Worm (Caenorhabditis elegans) whole organism, early embryonic: Measurements from ENCODE around the gene srxa-10.

Source experiments
- B0310.2 ChIP-seq: sonication (generic microtip); optimal IDR thresholded peaks from 2 replicates; lab custom pipeline; 2016; ENCODE audit warnings: mild to moderate bottlenecking, missing genetic modification characterization, missing compliant biosample characterization
- F13C5.2 ChIP-seq: sonication (generic microtip); optimal IDR thresholded peaks from 2 replicates; lab custom pipeline; 2017; ENCODE audit warnings: mild to moderate bottlenecking, missing genetic modification characterization, inconsistent platforms, missing compliant biosample characterization
- ama-1 ChIP-seq: fragments of 150-350 bp; optimal IDR thresholded peaks from 2 replicates; lab custom pipeline; 2014
- ceh-13 ChIP-seq: fragments of 200-800 bp; sonication (Bioruptor generic); optimal IDR thresholded peaks from 2 replicates; lab custom pipeline; 2018; ENCODE audit warnings: mild to moderate bottlenecking, missing genetic modification characterization, missing compliant biosample characterization
- ets-7 ChIP-seq: sonication (generic microtip); optimal IDR thresholded peaks from 2 replicates; lab custom pipeline; 2016; ENCODE audit warnings: missing genotype, missing genetic modification characterization, missing compliant biosample characterization
- flt-1 ChIP-seq: fragments of 200-800 bp; sonication (Bioruptor generic); IDR thresholded peaks from 2 replicates; pipeline ENCODE4 v1.3.6; 2022; ENCODE audit warnings: missing genetic modification characterization, missing compliant biosample characterization
- hmbx-1 ChIP-seq: sonication (generic microtip); optimal IDR thresholded peaks from 2 replicates; lab custom pipeline; 2016; ENCODE audit warnings: mild to moderate bottlenecking, missing genetic modification characterization, missing compliant biosample characterization
- hmg-4 ChIP-seq: fragments of 200-800 bp; sonication (Bioruptor generic); optimal IDR thresholded peaks from 2 replicates; lab custom pipeline; 2018; ENCODE audit warnings: mild to moderate bottlenecking, missing genetic modification characterization, missing compliant biosample characterization
- hnd-1 ChIP-seq: sonication (generic microtip); optimal IDR thresholded peaks from 2 replicates; lab custom pipeline; 2016; ENCODE audit warnings: missing genetic modification characterization, missing compliant biosample characterization
- pes-1 ChIP-seq: fragments of 200-800 bp; sonication (Bioruptor generic); IDR thresholded peaks from 2 replicates; pipeline ENCODE4 v1.3.6; 2022; ENCODE audit warnings: missing genetic modification reagents, missing genetic modification characterization, missing compliant biosample characterization
- scrt-1 ChIP-seq: fragments of 200-800 bp; sonication (Bioruptor generic); IDR thresholded peaks from 2 replicates; pipeline ENCODE4 v1.3.6; 2022; ENCODE audit warnings: missing genetic modification characterization, missing compliant biosample characterization
- tbx-11 ChIP-seq: fragments of 200-800 bp; sonication (Bioruptor generic); IDR thresholded peaks from 2 replicates; pipeline ENCODE4 v1.3.6; 2022; ENCODE audit warnings: missing genetic modification characterization, missing compliant biosample characterization
- tbx-37 ChIP-seq: fragments of 200-800 bp; sonication (Bioruptor generic); conservative IDR thresholded peaks from 2 replicates; pipeline ENCODE4 v1.3.6; 2022; ENCODE audit warnings: missing genetic modification reagents, missing genetic modification characterization, missing compliant biosample characterization
- tra-4 ChIP-seq: sonication (generic microtip); optimal IDR thresholded peaks from 2 replicates; lab custom pipeline; 2017; ENCODE audit warnings: missing genetic modification characterization, missing compliant biosample characterization

DNA sequence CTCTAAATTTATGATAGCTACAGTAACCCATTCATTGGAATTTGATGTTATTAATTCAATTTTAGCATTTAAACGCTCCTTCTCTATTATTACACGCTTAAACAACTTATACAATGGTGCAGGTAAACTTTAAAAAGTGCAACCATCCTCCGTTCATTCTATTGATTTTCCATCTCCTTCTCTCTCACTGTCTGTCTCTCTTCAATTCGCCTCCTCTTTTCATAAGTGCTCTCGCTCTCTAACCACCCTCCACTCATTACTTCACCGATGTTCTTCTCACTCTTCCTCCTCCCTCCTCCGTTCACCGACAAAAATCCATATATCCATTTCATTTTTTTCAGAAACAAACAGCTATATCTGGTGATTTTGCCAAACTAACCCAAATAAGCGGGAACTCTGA, 30.2 kb downstream of the srxa-10 start, which contains the start of gene cbp-1:
- TF ChIP-seq tra-4 (tag; lab: Kevin White, UChicago) = no peak
- TF ChIP-seq ama-1 (lab: Kevin White, UChicago) = no peak
- no peak for TF ChIP-seq B0310.2 (tag; lab: Kevin White, UChicago)
- TF ChIP-seq tbx-37 (GFP tag; lab: Robert Waterston, UW) = no peak
- no peak for TF ChIP-seq ets-7 (tag; lab: Kevin White, UChicago)
- TF ChIP-seq pes-1 (GFP tag; lab: Robert Waterston, UW) = no peak
- no peak for TF ChIP-seq flt-1 (GFP tag; lab: Robert Waterston, UW)
- no peak for TF ChIP-seq hmbx-1 (tag; lab: Kevin White, UChicago)
- no peak for TF ChIP-seq ceh-13
- TF ChIP-seq hmg-4 = no peak
- TF ChIP-seq hnd-1 = no peak
- no peak for TF ChIP-seq scrt-1 (GFP tag; lab: Robert Waterston, UW)
- no peak for TF ChIP-seq tbx-11 (GFP tag; lab: Robert Waterston, UW)
- TF ChIP-seq F13C5.2 (tag; lab: Kevin White, UChicago) = no peak
